Worm (Caenorhabditis elegans) whole organism, L3 larva: Measurements from ENCODE around the gene F10D7.4.

Experiments used
- aly-2 ChIP-seq: fragments of 150-350 bp; optimal IDR thresholded peaks from 2 replicates; lab custom pipeline; 2014; ENCODE audit warnings: missing biosample characterization, missing genetic modification characterization
- nhr-12 ChIP-seq: fragments of 150-350 bp; optimal IDR thresholded peaks from 2 replicates; lab custom pipeline; 2014; ENCODE audit warnings: missing biosample characterization, missing genetic modification characterization
- skn-1 ChIP-seq: fragments of 150-350 bp; optimal IDR thresholded peaks from 2 replicates; lab custom pipeline; 2014; ENCODE audit warnings: missing biosample characterization, missing genetic modification characterization

DNA sequence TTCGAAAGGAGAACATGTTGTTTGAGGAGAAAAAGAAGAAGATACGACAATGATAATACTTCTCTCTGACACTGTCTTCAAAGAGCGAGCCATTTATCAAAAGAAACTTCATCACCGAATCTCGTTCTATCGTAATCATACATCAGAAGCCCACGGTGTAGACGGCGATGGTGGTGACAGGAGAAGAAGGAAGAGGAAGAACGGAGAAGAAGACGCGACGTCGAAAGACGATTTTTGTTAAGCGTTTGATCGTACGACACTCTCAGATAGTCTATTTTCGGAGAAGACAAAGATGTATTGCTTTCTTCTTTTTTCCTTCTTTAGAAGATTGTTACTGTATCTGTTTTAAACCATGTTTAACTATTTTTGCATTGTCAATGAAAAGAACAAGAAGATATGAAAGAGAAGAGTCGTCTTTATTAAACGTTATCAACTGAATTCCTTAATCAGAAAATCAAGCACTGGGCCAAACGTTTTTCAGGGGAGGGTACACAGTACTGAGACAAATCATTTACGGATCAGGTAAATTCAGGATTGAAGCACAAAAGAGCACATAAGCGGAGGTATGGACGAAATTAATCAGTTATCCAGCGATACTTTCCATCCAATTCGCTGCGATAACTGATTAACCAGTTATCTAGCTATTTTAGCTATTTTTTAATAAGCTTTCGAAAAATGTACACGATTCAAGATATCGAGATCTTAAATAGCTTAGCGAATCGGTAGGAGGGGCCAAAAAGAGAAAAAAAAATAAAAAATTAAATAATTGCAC is 38.1 kb upstream of the F10D7.4 start:
- TF ChIP-seq aly-2 (tag; lab: Kevin White, UChicago) = no peak
- TF ChIP-seq skn-1 = no peak
- TF ChIP-seq nhr-12 (tag; lab: Kevin White, UChicago) = no peak
